Fruit fly (Drosophila melanogaster): Measurements from ENCODE around the gene TotM.

Gene TotM

dm6 chr2L:5296672-5297288, 32.9 kb upstream of the TotM start:
- TF ChIP-seq CG17801 (GFP tag; optimal IDR thresholded peaks at IDR 0.05; ENCODE audit: partially characterized antibody): peak; percentile 31

- no peak for TF ChIP-seq CG17801 (GFP tag; optimal IDR thresholded peaks at IDR 0.05; ENCODE audit: partially characterized antibody)
These were observed 32.2 kb upstream of the TotM start for dm6 chr2L:5297289-5297960.

dm6 chr2L:5297961-5298311, 31.7 kb upstream of the TotM start:
- no peak for TF ChIP-seq CG17801 (GFP tag; optimal IDR thresholded peaks at IDR 0.05; ENCODE audit: partially characterized antibody)

dm6 chr2L:5298978-5299627, 30.6 kb upstream of the TotM start:
- TF ChIP-seq CG17801 (GFP tag; optimal IDR thresholded peaks at IDR 0.05; ENCODE audit: partially characterized antibody): peak; percentile 88

- TF ChIP-seq CG17801 (GFP tag; optimal IDR thresholded peaks at IDR 0.05; ENCODE audit: partially characterized antibody): no peak
These were observed 30.1 kb upstream of the TotM start for dm6 chr2L:5299628-5299986.

- no peak for TF ChIP-seq CG17801 (GFP tag; optimal IDR thresholded peaks at IDR 0.05; ENCODE audit: partially characterized antibody)
These were observed 29.4 kb upstream of the TotM start for dm6 chr2L:5300237-5300668.

- no peak for TF ChIP-seq CG17801 (GFP tag; optimal IDR thresholded peaks at IDR 0.05; ENCODE audit: partially characterized antibody)
These were observed 28.7 kb upstream of the TotM start for dm6 chr2L:5300785-5301616.

- peak; percentile 64 for TF ChIP-seq CG17801 (GFP tag; optimal IDR thresholded peaks at IDR 0.05; ENCODE audit: partially characterized antibody)
These were observed 27.4 kb upstream of the TotM start for dm6 chr2L:5302284-5302683.

- TF ChIP-seq CG17801 (GFP tag; optimal IDR thresholded peaks at IDR 0.05; ENCODE audit: partially characterized antibody): no peak
These were observed 27.0 kb upstream of the TotM start for dm6 chr2L:5302692-5303043.

- peak; percentile 68 for TF ChIP-seq CG17801 (GFP tag; optimal IDR thresholded peaks at IDR 0.05; ENCODE audit: partially characterized antibody)
These were observed 26.4 kb upstream of the TotM start for dm6 chr2L:5303044-5303904.

dm6 chr2L:5304367-5304766, 25.3 kb upstream of the TotM start:
- no peak for TF ChIP-seq CG17801 (GFP tag; optimal IDR thresholded peaks at IDR 0.05; ENCODE audit: partially characterized antibody)

dm6 chr2L:5305240-5305875, 24.3 kb upstream of the TotM start:
- peak; percentile 46 for TF ChIP-seq CG17801 (GFP tag; optimal IDR thresholded peaks at IDR 0.05; ENCODE audit: partially characterized antibody)

dm6 chr2L:5306373-5306997, 23.2 kb upstream of the TotM start:
- TF ChIP-seq CG17801 (GFP tag; optimal IDR thresholded peaks at IDR 0.05; ENCODE audit: partially characterized antibody): no peak

- TF ChIP-seq CG17801 (GFP tag; optimal IDR thresholded peaks at IDR 0.05; ENCODE audit: partially characterized antibody): no peak
These were observed 20.3 kb upstream of the TotM start for dm6 chr2L:5309369-5309768.
